Fruit fly (Drosophila melanogaster): ENCODE measurements around the gene mRRF2.

- TF ChIP-seq CTCF (optimal IDR thresholded peaks at IDR 0.05), result no peak
- no peak for TF ChIP-seq CG8478 (optimal IDR thresholded peaks at IDR 0.05)
These were observed 17.7 kb downstream of the mRRF2 start for dm6 chr3R:22631156-22631555.
